Worm (Caenorhabditis elegans) whole organism, L1 larva: ENCODE data around the gene srab-1.

Source experiments
- C04F5.9 ChIP-seq: sonication (generic microtip); optimal IDR thresholded peaks from 2 replicates; lab custom pipeline; 2016; ENCODE audit warnings: missing genetic modification characterization, missing compliant biosample characterization
- Y116A8C.19 ChIP-seq: sonication (generic microtip); optimal IDR thresholded peaks from 2 replicates; lab custom pipeline; 2016; ENCODE audit warnings: missing compliant biosample characterization, missing genetic modification characterization, borderline replicate concordance
- aha-1 ChIP-seq: fragments of 150-350 bp; optimal IDR thresholded peaks from 2 replicates; lab custom pipeline; 2014; ENCODE audit warnings: missing biosample characterization, missing genetic modification characterization
- aly-2 ChIP-seq: fragments of 150-350 bp; optimal IDR thresholded peaks from 2 replicates; lab custom pipeline; 2014; ENCODE audit warnings: missing biosample characterization, missing genetic modification characterization
- ama-1 ChIP-seq: fragments of 150-350 bp; optimal IDR thresholded peaks from 2 replicates; lab custom pipeline; 2014
- blmp-1 ChIP-seq: fragments of 150-350 bp; optimal IDR thresholded peaks from 2 replicates; lab custom pipeline; 2014; ENCODE audit warnings: missing biosample characterization, missing genetic modification characterization
- ceh-8 ChIP-seq: fragments of 200-800 bp; sonication (Bioruptor generic); optimal IDR thresholded peaks from 2 replicates; lab custom pipeline; 2018; ENCODE audit warnings: mild to moderate bottlenecking, missing genetic modification characterization, moderate library complexity, missing compliant biosample characterization
- ces-1 ChIP-seq: fragments of 150-350 bp; optimal IDR thresholded peaks from 2 replicates; lab custom pipeline; 2014; ENCODE audit warnings: missing biosample characterization, missing genetic modification reagents, missing genetic modification characterization
- egl-13 ChIP-seq: sonication (generic microtip); optimal IDR thresholded peaks from 2 replicates; lab custom pipeline; 2016; ENCODE audit warnings: missing genotype, missing genetic modification reagents, missing genetic modification characterization, missing compliant biosample characterization
- egl-27 ChIP-seq, 2 experiments: fragments of 150-350 bp in 1 of 2; sonication (generic microtip); optimal IDR thresholded peaks; 3 replicates each; lab custom pipeline; 2017 to 2018; ENCODE audit warnings: missing biosample characterization in 2 of 2, missing genetic modification characterization in 2 of 2, missing genetic modification reagents in 2 of 2
- elt-2 ChIP-seq: sonication (generic microtip); optimal IDR thresholded peaks from 2 replicates; lab custom pipeline; 2016; ENCODE audit warnings: missing genetic modification characterization, mild to moderate bottlenecking, inconsistent platforms, missing compliant biosample characterization, missing genetic modification reagents
- elt-3 ChIP-seq, 6 experiments: fragments of 150-350 bp in 1 of 6; sonication (generic microtip); optimal IDR thresholded peaks; 2 replicates each; lab custom pipeline; 2017 to 2018; ENCODE audit warnings: missing biosample characterization in 6 of 6, missing genetic modification characterization in 6 of 6, inconsistent platforms in 1 of 6
- fkh-8 ChIP-seq: sonication (generic microtip); optimal IDR thresholded peaks from 2 replicates; lab custom pipeline; 2016; ENCODE audit warnings: mild to moderate bottlenecking, missing genetic modification characterization, missing compliant biosample characterization
- hpl-2 ChIP-seq: fragments of 150-350 bp; optimal IDR thresholded peaks from 2 replicates; lab custom pipeline; 2014; ENCODE audit warnings: missing biosample characterization, missing genetic modification reagents, missing genetic modification characterization
- irx-1 ChIP-seq: sonication (generic microtip); optimal IDR thresholded peaks from 2 replicates; lab custom pipeline; 2016; ENCODE audit warnings: missing genetic modification characterization, missing compliant biosample characterization
- lin-14 ChIP-seq: fragments of 200-800 bp; sonication (Bioruptor generic); optimal IDR thresholded peaks from 2 replicates; lab custom pipeline; 2018; ENCODE audit warnings: mild to moderate bottlenecking, missing genetic modification characterization, moderate library complexity, missing compliant biosample characterization
- lin-35 ChIP-seq, 2 experiments: fragments of 150-350 bp; optimal IDR thresholded peaks; 2 replicates each; lab custom pipeline; 2014; ENCODE audit warnings: missing biosample characterization in 2 of 2, missing genetic modification characterization in 2 of 2, missing genetic modification reagents in 2 of 2
- lir-3 ChIP-seq: sonication (generic microtip); optimal IDR thresholded peaks from 2 replicates; lab custom pipeline; 2016; ENCODE audit warnings: mild to moderate bottlenecking, missing genetic modification characterization, moderate library complexity, missing compliant biosample characterization; ENCODE audit not compliant: poor library complexity
- mef-2 ChIP-seq: fragments of 150-350 bp; optimal IDR thresholded peaks from 2 replicates; lab custom pipeline; 2014; ENCODE audit warnings: missing biosample characterization, missing genetic modification characterization
- nhr-12 ChIP-seq: sonication (generic microtip); optimal IDR thresholded peaks from 2 replicates; lab custom pipeline; 2017; ENCODE audit warnings: missing biosample characterization, missing genetic modification characterization
- nhr-19 ChIP-seq: fragments of 200-800 bp; sonication (Bioruptor generic); conservative IDR thresholded peaks from 2 replicates; pipeline ENCODE4 v1.3.6; 2022; ENCODE audit warnings: missing genetic modification characterization, missing compliant biosample characterization
- nhr-237 ChIP-seq: fragments of 150-350 bp; optimal IDR thresholded peaks from 2 replicates; lab custom pipeline; 2014; ENCODE audit warnings: missing biosample characterization, missing genetic modification characterization
- nhr-47 ChIP-seq: sonication (generic microtip); optimal IDR thresholded peaks from 2 replicates; lab custom pipeline; 2016; ENCODE audit warnings: mild to moderate bottlenecking, missing genetic modification characterization, moderate library complexity, missing compliant biosample characterization
- nhr-76 ChIP-seq: sonication (generic microtip); optimal IDR thresholded peaks from 2 replicates; lab custom pipeline; 2017; ENCODE audit warnings: missing biosample characterization, missing genetic modification characterization
- pax-3 ChIP-seq: fragments of 200-800 bp; sonication (Bioruptor generic); optimal IDR thresholded peaks from 2 replicates; lab custom pipeline; 2018; ENCODE audit warnings: mild to moderate bottlenecking, missing genetic modification characterization, moderate library complexity, missing compliant biosample characterization
- pqm-1 ChIP-seq: sonication (generic microtip); optimal IDR thresholded peaks from 3 replicates; lab custom pipeline; 2017; ENCODE audit warnings: missing biosample characterization, missing genetic modification characterization
- skn-1 ChIP-seq: fragments of 150-350 bp; optimal IDR thresholded peaks from 2 replicates; lab custom pipeline; 2014; ENCODE audit warnings: missing biosample characterization, missing genetic modification characterization
- sup-37 ChIP-seq: fragments of 200-800 bp; sonication (Bioruptor generic); optimal IDR thresholded peaks from 2 replicates; lab custom pipeline; 2018; ENCODE audit warnings: mild to moderate bottlenecking, missing genetic modification characterization, missing compliant biosample characterization
- unc-130 ChIP-seq: fragments of 150-350 bp; optimal IDR thresholded peaks from 2 replicates; lab custom pipeline; 2017; ENCODE audit warnings: missing biosample characterization, missing genetic modification characterization, inconsistent platforms
- unc-86 ChIP-seq: sonication (generic microtip); optimal IDR thresholded peaks from 2 replicates; lab custom pipeline; 2016; ENCODE audit warnings: missing genetic modification characterization, missing compliant biosample characterization
- unc-98 ChIP-seq: fragments of 200-800 bp; sonication (Bioruptor generic); IDR thresholded peaks from 2 replicates; pipeline ENCODE4 v1.3.6; 2022; ENCODE audit warnings: missing genetic modification characterization, missing compliant biosample characterization
- vab-15 ChIP-seq: sonication (generic microtip); optimal IDR thresholded peaks from 2 replicates; lab custom pipeline; 2017; ENCODE audit warnings: missing genotype, mild to moderate bottlenecking, missing genetic modification characterization, missing compliant biosample characterization
- zag-1 ChIP-seq: fragments of 150-350 bp; optimal IDR thresholded peaks from 2 replicates; lab custom pipeline; 2014; ENCODE audit warnings: missing biosample characterization, missing genetic modification characterization
- zip-4 ChIP-seq: fragments of 200-800 bp; sonication (Bioruptor generic); optimal IDR thresholded peaks from 2 replicates; lab custom pipeline; 2018; ENCODE audit warnings: mild to moderate bottlenecking, missing genetic modification characterization, moderate library complexity, missing compliant biosample characterization
- ztf-11 ChIP-seq, 2 experiments: sonication (generic microtip); optimal IDR thresholded peaks; 2 replicates each; lab custom pipeline; 2016 to 2017; ENCODE audit warnings: missing genetic modification characterization in 2 of 2, missing biosample characterization in 1 of 2, missing compliant biosample characterization in 1 of 2

Gene srab-1

DNA sequence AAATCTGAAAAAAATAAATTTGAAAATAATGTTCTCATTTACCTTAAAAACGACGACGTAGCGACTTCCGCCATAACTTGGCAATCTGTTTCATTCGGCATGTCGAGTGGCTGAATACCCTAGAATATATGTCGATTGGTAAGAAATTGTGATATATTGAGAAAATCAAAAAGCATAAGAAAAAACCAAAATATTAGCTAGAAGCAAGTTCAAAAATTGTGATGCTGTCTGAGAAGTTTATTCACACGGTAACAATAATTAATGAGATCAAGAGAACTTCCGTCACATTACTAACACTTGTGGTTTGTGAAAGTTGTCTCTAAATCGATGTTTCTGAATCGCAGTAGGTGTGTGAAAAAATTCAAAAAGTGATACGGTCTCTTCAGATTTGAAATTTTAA lies at the start of gene srab-1:
Gene srab-1, minus strand, starts transcription at position 101 of the 400 bp plus-strand sequence.
- TF ChIP-seq vab-15 (tag; lab: Kevin White, UChicago) (no peak), lin-14 (GFP tag; lab: Kevin White, UChicago) (no peak), ceh-8 (GFP tag; lab: Kevin White, UChicago) (no peak), mef-2 (tag; lab: Kevin White, UChicago) (no peak), aly-2 (tag; lab: Kevin White, UChicago) (no peak), unc-98 (GFP tag; lab: Robert Waterston, UW) (no peak), ama-1 (lab: Kevin White, UChicago) (no peak), aha-1 (tag; lab: Kevin White, UChicago) (no peak), hpl-2 (GFP tag; lab: Kevin White, UChicago) (no peak), elt-3 (tag; optimal IDR thresholded peaks at IDR 0.05; lab: Kevin White, UChicago) (no peak), nhr-76 (tag; lab: Kevin White, UChicago) (no peak), zip-4 (GFP tag; lab: Kevin White, UChicago) (no peak), Y116A8C.19 (no peak), lir-3 (tag; lab: Kevin White, UChicago) (no peak), sup-37 (no peak)

DNA sequence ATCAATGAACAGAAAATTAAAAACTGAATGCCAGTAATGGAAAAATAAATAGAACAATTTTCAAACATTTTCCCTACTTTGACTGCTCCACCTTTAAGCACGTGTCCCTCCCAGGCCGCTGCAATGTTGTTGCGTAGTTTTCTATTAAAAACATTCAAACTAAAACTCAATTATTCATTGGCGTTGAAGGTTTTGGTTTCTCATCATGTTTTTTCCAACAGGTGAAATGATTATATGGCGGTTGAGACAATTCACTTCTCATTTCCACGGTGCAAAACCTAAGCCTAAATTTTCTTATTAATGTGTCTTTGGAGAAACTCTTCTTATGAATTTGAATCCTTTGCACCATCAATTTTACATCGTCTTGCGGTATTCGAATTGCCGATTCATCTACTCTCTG lies 49.0 kb upstream of the srab-1 start, which contains the start of gene srh-130:
Gene srh-130, plus strand, starts transcription at position 301 of the 400 bp plus-strand sequence.
- no peak for TF ChIP-seq zip-4 (GFP tag; lab: Kevin White, UChicago)
- no peak for TF ChIP-seq pax-3 (tag; lab: Kevin White, UChicago)
- no peak for TF ChIP-seq unc-86 (tag; lab: Kevin White, UChicago)
- TF ChIP-seq nhr-19 (GFP tag; lab: Robert Waterston, UW): no peak
- no peak for TF ChIP-seq elt-3 (tag; optimal IDR thresholded peaks at IDR 0.05; lab: Kevin White, UChicago)
- no peak for TF ChIP-seq elt-2 (tag; lab: Kevin White, UChicago)
- TF ChIP-seq nhr-47: no peak
- TF ChIP-seq unc-130 (tag; lab: Kevin White, UChicago): no peak
- no peak for TF ChIP-seq blmp-1
- TF ChIP-seq skn-1 (tag; lab: Kevin White, UChicago): no peak
- TF ChIP-seq zag-1 (tag; lab: Kevin White, UChicago): no peak
- TF ChIP-seq pqm-1 (tag; lab: Kevin White, UChicago): no peak
- no peak for TF ChIP-seq C04F5.9 (tag; lab: Kevin White, UChicago)
- no peak for TF ChIP-seq egl-13 (tag; lab: Kevin White, UChicago)

DNA sequence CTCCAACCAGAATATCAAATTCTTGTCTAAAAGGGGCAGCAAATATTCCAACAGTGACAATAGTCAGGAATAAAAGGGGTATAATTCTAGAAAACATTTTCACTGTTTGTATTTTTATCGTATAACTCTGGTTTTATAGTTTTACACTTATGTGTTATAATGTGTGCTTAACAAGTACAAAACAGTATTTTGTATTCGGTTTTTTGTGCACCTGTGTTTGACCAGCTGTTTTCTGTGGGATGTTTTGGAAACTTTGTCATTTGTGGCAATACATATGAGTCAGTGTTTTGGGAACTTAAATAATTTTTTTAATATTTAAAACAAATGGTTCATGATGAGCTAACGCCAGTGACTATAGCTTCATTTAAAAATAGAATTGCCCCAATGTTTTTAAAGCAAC lies 44.5 kb upstream of the srab-1 start, which contains the start of gene F14F9.6:
Gene F14F9.6, minus strand, starts transcription at position 101 of the 400 bp plus-strand sequence.
- TF ChIP-seq lir-3 (tag; lab: Kevin White, UChicago) (no peak), irx-1 (tag; lab: Kevin White, UChicago) (no peak), fkh-8 (tag; lab: Kevin White, UChicago) (no peak), egl-27 (tag; optimal IDR thresholded peaks at IDR 0.05; lab: Kevin White, UChicago) (no peak), zip-4 (GFP tag; lab: Kevin White, UChicago) (no peak)
- TF ChIP-seq, all 84 proteins: peak for 0

DNA sequence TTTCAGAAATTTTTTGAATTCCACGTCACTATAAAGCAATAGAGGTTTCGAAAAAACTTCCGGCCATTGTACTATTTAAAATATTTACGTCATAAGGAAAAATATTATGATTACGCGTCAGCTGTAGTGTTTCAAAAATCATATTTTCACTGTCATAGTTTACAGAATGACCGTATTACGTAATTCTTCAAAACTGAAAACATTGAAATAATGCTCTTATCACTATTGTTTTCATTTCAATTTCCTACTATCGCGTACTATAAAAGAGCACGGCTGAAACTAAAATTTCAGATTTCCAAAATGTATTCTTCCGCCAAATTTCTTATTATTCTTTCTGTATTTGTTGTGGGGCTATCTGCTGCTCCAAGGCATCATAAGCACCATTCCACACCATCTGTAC lies 42.6 kb upstream of the srab-1 start, which contains the start of gene F14F9.2:
Gene F14F9.2, plus strand, starts transcription at position 301 of the 400 bp plus-strand sequence.
- TF ChIP-seq ztf-11 (tag; optimal IDR thresholded peaks at IDR 0.05; lab: Kevin White, UChicago) (no peak), aha-1 (tag; lab: Kevin White, UChicago) (no peak), nhr-237 (tag; lab: Kevin White, UChicago) (no peak), nhr-12 (tag; lab: Kevin White, UChicago) (no peak), lin-35 (GFP tag; optimal IDR thresholded peaks at IDR 0.05; lab: Kevin White, UChicago) (no peak), ces-1 (GFP tag; lab: Kevin White, UChicago) (no peak), skn-1 (tag; lab: Kevin White, UChicago) (no peak)
- TF ChIP-seq, all 84 proteins: peak for 0
